Fruit fly (Drosophila melanogaster): ENCODE measurements around the gene Nthl1.

Nthl1 gene

DNA sequence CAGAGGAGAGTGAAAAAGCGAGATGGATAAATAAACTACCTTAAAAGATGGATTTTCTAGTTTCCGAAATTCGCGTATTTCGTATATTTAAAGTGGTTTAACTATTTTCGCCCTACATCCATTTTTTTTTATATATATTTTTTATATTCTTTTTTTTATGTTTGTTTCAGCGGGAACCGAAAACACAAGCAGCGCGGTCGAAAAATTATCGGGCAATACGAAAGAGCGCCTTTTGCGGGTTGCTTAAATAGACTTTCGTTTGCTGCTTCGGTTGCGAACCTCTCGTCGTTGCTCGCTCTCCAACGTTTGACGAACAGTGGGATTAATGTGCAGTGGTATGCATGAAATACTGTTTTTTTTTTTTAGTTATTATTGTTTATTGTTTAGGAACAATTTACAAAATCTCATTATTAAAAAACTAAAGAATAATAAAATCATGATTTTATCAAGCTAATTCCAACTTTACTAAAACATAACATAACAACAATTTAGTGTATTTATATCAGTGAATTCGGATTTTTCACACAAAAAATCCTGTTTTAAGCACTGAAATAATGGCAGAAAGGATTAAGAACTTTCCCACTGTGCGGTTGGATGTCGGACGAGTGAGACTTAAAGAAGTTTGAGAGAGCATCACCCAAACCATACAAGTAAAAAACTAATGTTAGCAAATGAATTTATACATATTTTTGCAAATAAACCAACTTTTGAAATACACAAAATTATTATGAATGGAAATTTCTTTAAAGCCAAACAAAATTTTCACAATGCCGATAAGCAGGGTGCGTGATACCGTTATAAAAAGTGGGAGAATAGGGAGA lies 10.2 kb downstream of the Nthl1 start:
- TF ChIP-seq Clk (GFP tag; optimal IDR thresholded peaks at IDR 0.05) (no peak), cic (GFP tag; optimal IDR thresholded peaks at IDR 0.05) (peak; percentile 14), Hr96 (GFP tag; optimal IDR thresholded peaks at IDR 0.05) (no peak), bab1 (GFP tag; optimal IDR thresholded peaks at IDR 0.05) (no peak), CG7101 (tag; optimal IDR thresholded peaks at IDR 0.05) (peak; percentile 48), pad (GFP tag; optimal IDR thresholded peaks at IDR 0.05) (peak; percentile 87), Crg-1 (GFP tag; optimal IDR thresholded peaks at IDR 0.05) (no peak), CG33017 (tag; optimal IDR thresholded peaks at IDR 0.05) (peak; percentile 70), tj (GFP tag; optimal IDR thresholded peaks at IDR 0.05) (no peak), ovo (GFP tag; optimal IDR thresholded peaks at IDR 0.05) (peak; percentile 95), Mnt (GFP tag; optimal IDR thresholded peaks at IDR 0.05) (peak; percentile 37), CG12768 (GFP tag; optimal IDR thresholded peaks at IDR 0.05) (peak; percentile 50), kay (GFP tag; ENCODE audit: borderline replicate concordance) (peak; percentile 91), CG14711 (tag; optimal IDR thresholded peaks at IDR 0.05) (peak; percentile 64), CG7045 (GFP tag; optimal IDR thresholded peaks at IDR 0.05) (no peak), toe (GFP tag; optimal IDR thresholded peaks at IDR 0.05) (peak; percentile 30)

DNA sequence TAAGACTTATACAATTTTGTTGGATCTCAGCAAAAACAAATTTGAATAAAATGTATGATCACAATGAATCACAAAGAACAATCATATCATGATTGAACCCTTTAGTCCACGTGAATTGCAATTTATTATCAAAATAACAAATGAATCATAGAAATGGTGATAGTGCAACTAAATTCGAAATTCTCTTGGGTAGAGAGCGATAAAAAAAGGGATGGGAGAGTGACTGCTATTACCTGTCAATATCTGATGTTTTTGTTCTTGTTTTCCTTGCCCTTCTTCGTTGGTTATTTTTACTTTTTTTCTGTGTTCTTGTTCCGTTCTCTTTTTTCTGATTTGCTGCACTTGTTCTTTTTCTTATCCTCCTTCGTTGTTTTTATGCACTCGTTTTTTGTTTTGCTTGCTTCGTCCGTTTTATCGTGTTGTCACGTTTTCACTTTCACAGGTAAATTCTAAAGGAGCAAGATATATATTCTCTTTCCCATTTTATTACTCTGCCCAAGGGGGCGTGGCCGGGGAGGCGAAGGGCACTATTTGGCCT lies 10.9 kb downstream of the Nthl1 start:
- TF ChIP-seq Crg-1 (GFP tag; optimal IDR thresholded peaks at IDR 0.05) (no peak), pad (GFP tag; optimal IDR thresholded peaks at IDR 0.05) (no peak), CG5204 (GFP tag; optimal IDR thresholded peaks at IDR 0.05) (no peak), kay (GFP tag; ENCODE audit: borderline replicate concordance) (no peak), CG14711 (tag; optimal IDR thresholded peaks at IDR 0.05) (no peak), toe (GFP tag; optimal IDR thresholded peaks at IDR 0.05) (no peak), CG7045 (GFP tag; optimal IDR thresholded peaks at IDR 0.05) (no peak), tj (GFP tag; optimal IDR thresholded peaks at IDR 0.05) (no peak), bab1 (GFP tag; optimal IDR thresholded peaks at IDR 0.05) (no peak), CG12768 (GFP tag; optimal IDR thresholded peaks at IDR 0.05) (no peak), Mnt (GFP tag; optimal IDR thresholded peaks at IDR 0.05) (no peak), ovo (GFP tag; optimal IDR thresholded peaks at IDR 0.05) (no peak), CG1620 (GFP tag; optimal IDR thresholded peaks at IDR 0.05) (no peak), CG33017 (tag; optimal IDR thresholded peaks at IDR 0.05) (no peak), Clk (GFP tag; optimal IDR thresholded peaks at IDR 0.05) (no peak), cnc (optimal IDR thresholded peaks at IDR 0.05) (no peak), Hr96 (GFP tag; optimal IDR thresholded peaks at IDR 0.05) (no peak), CG11617 (GFP tag; optimal IDR thresholded peaks at IDR 0.05) (no peak)

DNA sequence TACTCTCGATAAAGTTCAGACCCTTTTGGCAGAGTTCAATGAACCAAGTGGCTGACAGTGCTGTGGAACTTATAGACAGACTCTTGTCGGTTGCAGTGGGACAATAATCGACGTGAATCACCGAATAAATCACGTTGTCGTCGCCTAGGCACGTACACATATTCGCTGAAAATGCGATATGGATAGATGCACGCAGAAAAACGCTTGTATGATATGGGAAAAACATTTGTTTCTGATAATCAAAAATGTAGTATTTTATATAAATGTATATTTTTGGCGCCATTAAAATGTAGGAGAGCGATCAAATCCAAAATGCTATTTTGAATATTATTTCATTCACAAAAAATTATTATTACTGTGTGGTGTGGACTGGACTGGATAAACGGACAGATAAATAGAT lies 12.4 kb downstream of the Nthl1 start:
- TF ChIP-seq Crg-1 (GFP tag; optimal IDR thresholded peaks at IDR 0.05): no peak
- no peak for TF ChIP-seq Clk (GFP tag; optimal IDR thresholded peaks at IDR 0.05)
- TF ChIP-seq Hr96 (GFP tag; optimal IDR thresholded peaks at IDR 0.05): no peak
- TF ChIP-seq kay (GFP tag; ENCODE audit: borderline replicate concordance): no peak
- no peak for TF ChIP-seq CG12768 (GFP tag; optimal IDR thresholded peaks at IDR 0.05)
- TF ChIP-seq cic (GFP tag; optimal IDR thresholded peaks at IDR 0.05): no peak
- no peak for TF ChIP-seq cnc (optimal IDR thresholded peaks at IDR 0.05)
- no peak for TF ChIP-seq pad (GFP tag; optimal IDR thresholded peaks at IDR 0.05)
- TF ChIP-seq CG11617 (GFP tag; optimal IDR thresholded peaks at IDR 0.05): peak; percentile 24
- no peak for TF ChIP-seq toe (GFP tag; optimal IDR thresholded peaks at IDR 0.05)
- no peak for TF ChIP-seq CG33017 (tag; optimal IDR thresholded peaks at IDR 0.05)
- TF ChIP-seq CG14711 (tag; optimal IDR thresholded peaks at IDR 0.05): peak; percentile 20
- peak; percentile 46 for TF ChIP-seq CG7101 (tag; optimal IDR thresholded peaks at IDR 0.05)
- TF ChIP-seq tj (GFP tag; optimal IDR thresholded peaks at IDR 0.05): peak; percentile 37
- peak; percentile 53 for TF ChIP-seq bab1 (GFP tag; optimal IDR thresholded peaks at IDR 0.05)
- TF ChIP-seq CG1620 (GFP tag; optimal IDR thresholded peaks at IDR 0.05): peak; percentile 8
- TF ChIP-seq Mnt (GFP tag; optimal IDR thresholded peaks at IDR 0.05): no peak
- no peak for TF ChIP-seq ovo (GFP tag; optimal IDR thresholded peaks at IDR 0.05)
- no peak for TF ChIP-seq CG5204 (GFP tag; optimal IDR thresholded peaks at IDR 0.05)
- TF ChIP-seq CG7045 (GFP tag; optimal IDR thresholded peaks at IDR 0.05): no peak

DNA sequence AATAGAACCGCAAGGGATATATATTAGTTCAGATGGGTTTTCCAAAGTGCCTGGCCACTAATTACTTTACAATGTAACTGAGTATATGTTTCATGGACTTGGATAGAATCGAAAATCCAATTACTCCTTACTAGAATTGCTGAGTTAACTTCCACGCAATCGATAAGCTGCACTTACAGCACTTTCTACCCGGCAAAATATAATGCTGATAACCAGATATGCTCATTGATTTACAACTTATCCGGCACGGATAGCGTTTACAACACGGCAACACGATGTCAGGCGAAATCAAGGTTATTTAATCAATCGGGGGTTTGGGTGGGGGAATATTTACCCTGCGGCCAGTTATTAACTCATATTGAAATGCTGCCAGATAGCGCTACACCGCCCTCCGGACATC lies 14.1 kb downstream of the Nthl1 start:
- TF ChIP-seq pad (GFP tag; optimal IDR thresholded peaks at IDR 0.05) (no peak), CG11617 (GFP tag; optimal IDR thresholded peaks at IDR 0.05) (no peak), Crg-1 (GFP tag; optimal IDR thresholded peaks at IDR 0.05) (no peak), cic (GFP tag; optimal IDR thresholded peaks at IDR 0.05) (no peak), Clk (GFP tag; optimal IDR thresholded peaks at IDR 0.05) (no peak), Hr96 (GFP tag; optimal IDR thresholded peaks at IDR 0.05) (no peak), Mnt (GFP tag; optimal IDR thresholded peaks at IDR 0.05) (no peak), tj (GFP tag; optimal IDR thresholded peaks at IDR 0.05) (peak; percentile 51), kay (GFP tag; ENCODE audit: borderline replicate concordance) (peak; percentile 61)

DNA sequence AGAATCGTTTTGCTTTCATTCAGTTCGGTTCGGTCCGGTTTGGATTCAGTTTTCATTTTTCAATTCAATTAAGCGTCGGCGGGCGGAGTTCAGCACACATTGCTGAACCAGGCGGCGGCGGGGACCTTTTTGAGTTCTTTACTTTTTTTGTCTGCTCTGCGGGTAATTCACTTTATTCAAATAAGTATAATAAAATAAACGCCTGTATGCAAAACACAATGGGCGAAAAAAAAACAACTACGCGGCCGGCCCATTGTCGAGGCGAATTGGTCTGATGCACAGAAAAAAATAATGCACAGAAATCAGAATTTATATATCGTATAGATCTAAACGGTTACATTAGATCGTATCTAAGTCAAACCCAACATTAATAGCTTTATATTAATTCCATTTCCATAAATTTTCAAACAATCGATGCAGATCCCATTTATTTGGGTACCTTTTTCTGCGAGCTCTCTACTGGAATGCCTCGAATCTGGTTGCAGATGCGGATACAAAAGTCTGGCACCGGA lies 14.8 kb downstream of the Nthl1 start:
- TF ChIP-seq tj (GFP tag; optimal IDR thresholded peaks at IDR 0.05): peak; percentile 55
- TF ChIP-seq cic (GFP tag; optimal IDR thresholded peaks at IDR 0.05): no peak

DNA sequence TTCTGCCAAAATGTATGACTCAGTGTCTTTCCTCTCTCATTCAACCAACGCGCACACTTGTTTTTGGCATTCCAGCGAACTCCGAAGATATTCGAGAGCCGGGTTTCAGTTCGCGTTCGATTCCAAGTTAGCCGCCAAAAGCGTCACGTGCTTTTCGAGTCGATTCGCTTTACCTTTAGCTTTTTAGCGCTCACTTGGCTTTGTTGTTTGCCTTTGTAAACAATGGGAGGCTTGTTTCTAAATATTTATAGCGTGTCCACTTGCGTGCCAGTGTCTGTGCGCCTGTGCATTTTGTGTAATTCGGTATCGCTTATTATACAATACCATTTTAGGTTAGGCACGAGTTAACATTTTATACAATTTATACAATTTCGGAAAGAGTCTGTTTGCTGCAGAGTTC lies 16.3 kb downstream of the Nthl1 start:
- TF ChIP-seq Mnt (GFP tag; optimal IDR thresholded peaks at IDR 0.05): peak; percentile 5
- TF ChIP-seq CG11617 (GFP tag; optimal IDR thresholded peaks at IDR 0.05): no peak
- TF ChIP-seq cnc (optimal IDR thresholded peaks at IDR 0.05): no peak
- no peak for TF ChIP-seq Hr96 (GFP tag; optimal IDR thresholded peaks at IDR 0.05)
- peak; percentile 7 for TF ChIP-seq Crg-1 (GFP tag; optimal IDR thresholded peaks at IDR 0.05)
- peak; percentile 16 for TF ChIP-seq tj (GFP tag; optimal IDR thresholded peaks at IDR 0.05)
- no peak for TF ChIP-seq CG14711 (tag; optimal IDR thresholded peaks at IDR 0.05)
- no peak for TF ChIP-seq bab1 (GFP tag; optimal IDR thresholded peaks at IDR 0.05)
- TF ChIP-seq cic (GFP tag; optimal IDR thresholded peaks at IDR 0.05): no peak
- TF ChIP-seq toe (GFP tag; optimal IDR thresholded peaks at IDR 0.05): no peak
- no peak for TF ChIP-seq CG1620 (GFP tag; optimal IDR thresholded peaks at IDR 0.05)
- no peak for TF ChIP-seq kay (GFP tag; ENCODE audit: borderline replicate concordance)
- no peak for TF ChIP-seq CG12768 (GFP tag; optimal IDR thresholded peaks at IDR 0.05)
- TF ChIP-seq CG7045 (GFP tag; optimal IDR thresholded peaks at IDR 0.05): no peak
- no peak for TF ChIP-seq ovo (GFP tag; optimal IDR thresholded peaks at IDR 0.05)
- no peak for TF ChIP-seq CG5204 (GFP tag; optimal IDR thresholded peaks at IDR 0.05)
- no peak for TF ChIP-seq CG33017 (tag; optimal IDR thresholded peaks at IDR 0.05)
- TF ChIP-seq pad (GFP tag; optimal IDR thresholded peaks at IDR 0.05): no peak
- TF ChIP-seq CG7101 (tag; optimal IDR thresholded peaks at IDR 0.05): no peak
- TF ChIP-seq Clk (GFP tag; optimal IDR thresholded peaks at IDR 0.05): no peak
